Worm (Caenorhabditis elegans): ENCODE measurements around the gene F10G2.7.
"Not testable (repeated sequence)": the region's sequence is repeated elsewhere in the genome, so short reads cannot be mapped to it uniquely, and the experiment has no call there.

Gene F10G2.7

ce11 chrV:7352186-7353053, 15.3 kb upstream of the F10G2.7 start, which contains the start of the genes srh-231 and srh-275:
TSS of gene srh-231 (minus strand) at chrV:7352236.
TSS of gene srh-275 (plus strand) at chrV:7353003.
- TF ChIP-seq aha-1 (tag) (peak; percentile 92), ctbp-1 (GFP tag; IDR thresholded peaks at IDR 0.05) (no peak)

ce11 chrV:7349541-7349940, 12.4 kb upstream of the F10G2.7 start, which contains the start of gene nhr-149:
TSS of gene nhr-149 (minus strand) at chrV:7349641.
- TF ChIP-seq lin-38 (GFP tag; IDR thresholded peaks at IDR 0.05) (no peak), ama-1 (optimal IDR thresholded peaks at IDR 0.05) (no peak), nhr-41 (GFP tag; IDR thresholded peaks at IDR 0.05) (no peak), hif-1 (tag; optimal IDR thresholded peaks at IDR 0.05) (no peak), nhr-102 (tag; optimal IDR thresholded peaks at IDR 0.05) (no peak), ceh-82 (tag; optimal IDR thresholded peaks at IDR 0.05) (no peak), unc-62 (GFP tag; optimal IDR thresholded peaks at IDR 0.05 in 1 of 2) (no peak), unc-62 (tag; optimal IDR thresholded peaks at IDR 0.05) (no peak), zfp-2 (tag; optimal IDR thresholded peaks at IDR 0.05) (no peak), Y75B8A.6 (GFP tag; IDR thresholded peaks at IDR 0.05) (no peak)

- TF ChIP-seq tra-1 (GFP tag; IDR thresholded peaks at IDR 0.05); lir-3 (tag; optimal IDR thresholded peaks at IDR 0.05); dmd-8 (GFP tag; IDR thresholded peaks at IDR 0.05): not testable (repeated sequence)
These were observed 8.4 kb upstream of the F10G2.7 start, which contains the start of gene nhr-147 for ce11 chrV:7345494-7345893. TSS of gene nhr-147 (plus strand) at chrV:7345794.

- TF ChIP-seq rbr-2 (tag; optimal IDR thresholded peaks at IDR 0.05), result no peak
- TF ChIP-seq unc-62 (GFP tag; optimal IDR thresholded peaks at IDR 0.05 in 1 of 2), result peak in 1 of 2 experiments; percentile 62
- TF ChIP-seq unc-62 (tag; optimal IDR thresholded peaks at IDR 0.05), result no peak
These were observed 6.4 kb upstream of the F10G2.7 start, which contains the start of gene srh-244 for ce11 chrV:7343522-7343921. TSS of gene srh-244 (plus strand) at chrV:7343822.

ce11 chrV:7341942-7342341, 4.8 kb upstream of the F10G2.7 start, which contains the start of the genes nhr-263 and nhr-148:
TSS of gene nhr-263 (minus strand) at chrV:7342042.
TSS of gene nhr-148 (plus strand) at chrV:7342156.
- TF ChIP-seq ztf-11 (tag; optimal IDR thresholded peaks at IDR 0.05), result no peak
- TF ChIP-seq mxl-2 (GFP tag; conservative IDR thresholded peaks at IDR 0.05), result no peak
- TF ChIP-seq zag-1 (tag; optimal IDR thresholded peaks at IDR 0.05), result no peak
- TF ChIP-seq zfp-3 (GFP tag; conservative IDR thresholded peaks at IDR 0.05), result no peak
- TF ChIP-seq ztf-7 (tag; optimal IDR thresholded peaks at IDR 0.05), result no peak
- no peak for TF ChIP-seq mes-2 (tag; optimal IDR thresholded peaks at IDR 0.05; ENCODE audit: poor library complexity, severe bottlenecking)
- no peak for TF ChIP-seq gei-8 (GFP tag; optimal IDR thresholded peaks at IDR 0.05)
- TF ChIP-seq zip-11 (GFP tag; IDR thresholded peaks at IDR 0.05), result no peak
- no peak for TF ChIP-seq lin-38 (GFP tag; IDR thresholded peaks at IDR 0.05)
- TF ChIP-seq dmd-6 (GFP tag; IDR thresholded peaks at IDR 0.05), result no peak
- no peak for TF ChIP-seq spr-3 (GFP tag; optimal IDR thresholded peaks at IDR 0.05)
- TF ChIP-seq nhr-237 (tag; optimal IDR thresholded peaks at IDR 0.05), result no peak
- no peak for TF ChIP-seq skn-1 (tag; optimal IDR thresholded peaks at IDR 0.05)
- TF ChIP-seq lin-15B (tag; optimal IDR thresholded peaks at IDR 0.05), result no peak
- no peak for TF ChIP-seq nhr-11 (tag; optimal IDR thresholded peaks at IDR 0.05)
- no peak for TF ChIP-seq lin-29 (GFP tag; IDR thresholded peaks at IDR 0.05)
- no peak for TF ChIP-seq unc-39 (tag; optimal IDR thresholded peaks at IDR 0.05)
- TF ChIP-seq daf-8 (GFP tag; IDR thresholded peaks at IDR 0.05), result no peak
- TF ChIP-seq lin-13 (GFP tag; optimal IDR thresholded peaks at IDR 0.05), result no peak
- TF ChIP-seq snpc-4 (tag; optimal IDR thresholded peaks at IDR 0.05), result no peak
